Worm (Caenorhabditis elegans) whole organism, L1 larva: ENCODE data around the gene C39B10.5.

Experiments used
- aha-1 ChIP-seq: fragments of 150-350 bp; optimal IDR thresholded peaks from 2 replicates; lab custom pipeline; 2014; ENCODE audit warnings: missing biosample characterization, missing genetic modification characterization
- ama-1 ChIP-seq: fragments of 150-350 bp; optimal IDR thresholded peaks from 2 replicates; lab custom pipeline; 2014
- elt-3 ChIP-seq, 6 experiments: fragments of 150-350 bp in 1 of 6; sonication (generic microtip); optimal IDR thresholded peaks; 2 replicates each; lab custom pipeline; 2017 to 2018; ENCODE audit warnings: missing biosample characterization in 6 of 6, missing genetic modification characterization in 6 of 6, inconsistent platforms in 1 of 6
- lin-13 ChIP-seq: fragments of 150-350 bp; optimal IDR thresholded peaks from 2 replicates; lab custom pipeline; 2014; ENCODE audit warnings: missing biosample characterization, missing genetic modification reagents, missing genetic modification characterization
- lin-14 ChIP-seq: fragments of 200-800 bp; sonication (Bioruptor generic); optimal IDR thresholded peaks from 2 replicates; lab custom pipeline; 2018; ENCODE audit warnings: mild to moderate bottlenecking, missing genetic modification characterization, moderate library complexity, missing compliant biosample characterization
- lir-3 ChIP-seq: sonication (generic microtip); optimal IDR thresholded peaks from 2 replicates; lab custom pipeline; 2016; ENCODE audit warnings: mild to moderate bottlenecking, missing genetic modification characterization, moderate library complexity, missing compliant biosample characterization; ENCODE audit not compliant: poor library complexity
- mdl-1 ChIP-seq, 2 experiments: fragments of 150-350 bp; optimal IDR thresholded peaks; 2 replicates each; lab custom pipeline; 2014 to 2017; ENCODE audit warnings: missing biosample characterization in 2 of 2, missing genetic modification characterization in 2 of 2, inconsistent platforms in 1 of 2
- nhr-76 ChIP-seq: sonication (generic microtip); optimal IDR thresholded peaks from 2 replicates; lab custom pipeline; 2017; ENCODE audit warnings: missing biosample characterization, missing genetic modification characterization
- tbx-2 ChIP-seq: sonication (generic microtip); optimal IDR thresholded peaks from 2 replicates; lab custom pipeline; 2016; ENCODE audit warnings: missing genetic modification characterization, missing compliant biosample characterization
- unc-30 ChIP-seq: sonication (generic microtip); optimal IDR thresholded peaks from 2 replicates; lab custom pipeline; 2017; ENCODE audit warnings: missing biosample characterization, missing genetic modification characterization
- unc-86 ChIP-seq: sonication (generic microtip); optimal IDR thresholded peaks from 2 replicates; lab custom pipeline; 2016; ENCODE audit warnings: missing genetic modification characterization, missing compliant biosample characterization

- TF ChIP-seq unc-30 (tag; lab: Kevin White, UChicago) (no peak), elt-3 (tag; optimal IDR thresholded peaks at IDR 0.05; lab: Kevin White, UChicago) (no peak), ama-1 (lab: Kevin White, UChicago) (no peak), unc-86 (tag; lab: Kevin White, UChicago) (no peak), lin-13 (GFP tag; lab: Kevin White, UChicago) (no peak), mdl-1 (tag; optimal IDR thresholded peaks at IDR 0.05; lab: Kevin White, UChicago) (no peak), aha-1 (tag; lab: Kevin White, UChicago) (no peak), nhr-76 (no peak), lin-14 (GFP tag; lab: Kevin White, UChicago) (no peak), tbx-2 (tag; lab: Kevin White, UChicago) (no peak), lir-3 (tag; lab: Kevin White, UChicago) (no peak)
Observed at ce11 chrX:10428557-10428956, 18.6 kb upstream of the C39B10.5 start, which contains the start of gene mig-15.
